Fruit fly (Drosophila melanogaster): Measurements from ENCODE around the gene RpS6.

The RpS6 gene

DNA sequence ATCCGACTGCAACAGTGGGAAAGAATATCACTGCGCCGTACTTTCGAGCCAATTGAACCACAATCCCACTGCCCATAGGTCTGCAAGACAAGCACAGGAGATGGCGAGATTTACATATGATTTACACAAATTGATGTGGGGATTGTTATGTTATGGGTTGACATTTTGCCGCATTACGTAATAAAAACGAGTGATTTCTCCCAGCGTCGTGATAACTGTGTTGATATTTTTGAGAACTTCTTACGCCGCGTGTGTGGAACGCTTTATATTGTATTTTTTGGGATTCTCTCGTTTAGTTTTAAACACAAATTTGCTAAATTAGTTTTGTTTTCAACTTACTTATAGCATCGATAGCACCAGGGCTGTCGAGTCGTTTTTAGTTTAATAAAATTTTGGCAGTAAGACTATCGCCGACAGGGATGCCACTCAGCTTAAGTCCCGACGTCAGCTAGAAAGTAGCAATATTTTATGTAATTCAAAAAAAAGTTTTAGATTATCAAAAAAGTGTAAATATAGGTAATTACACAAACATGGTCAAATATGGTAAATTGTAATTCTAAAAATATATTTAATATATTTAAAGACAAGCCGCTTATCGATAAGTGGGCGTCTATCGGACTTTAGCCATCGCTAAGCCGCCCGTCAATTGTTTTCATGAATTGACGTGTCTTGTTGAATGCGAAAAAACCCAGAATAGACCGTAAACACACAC is 7.6 kb downstream of the RpS6 start, which contains the start of the genes CG45089, ND-MNLL and p115 (continued):
- peak; percentile 35 for TF ChIP-seq Ssrp (tag; optimal IDR thresholded peaks at IDR 0.05)
- TF ChIP-seq btn (GFP tag; optimal IDR thresholded peaks at IDR 0.05) = no peak
- TF ChIP-seq CHES-1-like (GFP tag; optimal IDR thresholded peaks at IDR 0.05) = no peak
- peak; percentile 32; the same call in 1 of the 2 replicates for TF ChIP-seq CG11247 (GFP tag; IDR thresholded peaks at IDR 0.05)
- no peak for TF ChIP-seq CrebB (tag; optimal IDR thresholded peaks at IDR 0.05)
- no peak for TF ChIP-seq otp (GFP tag; IDR thresholded peaks at IDR 0.05)
- peak; percentile 51 for TF ChIP-seq CG18599 (GFP tag; optimal IDR thresholded peaks at IDR 0.05)
- TF ChIP-seq CG32532 (GFP tag; IDR thresholded peaks at IDR 0.05) = peak; percentile 43; the same call in 1 of the 2 replicates
- no peak for TF ChIP-seq CG31224 (GFP tag; IDR thresholded peaks at IDR 0.05)
- no peak for TF ChIP-seq bigmax (GFP tag; optimal IDR thresholded peaks at IDR 0.05)
- no peak for TF ChIP-seq CG10565 (GFP tag; optimal IDR thresholded peaks at IDR 0.05)
- TF ChIP-seq ash1 (GFP tag; optimal IDR thresholded peaks at IDR 0.05) = no peak
- TF ChIP-seq CG14050 (GFP tag; IDR thresholded peaks at IDR 0.05) = no peak
- TF ChIP-seq CG9932 (GFP tag; IDR thresholded peaks at IDR 0.05) = peak; percentile 84
- TF ChIP-seq CG6683 (GFP tag; optimal IDR thresholded peaks at IDR 0.05) = peak; percentile 0
- peak; percentile 73 for TF ChIP-seq sob (GFP tag; IDR thresholded peaks at IDR 0.05)
- no peak for TF ChIP-seq CG9876 (GFP tag; optimal IDR thresholded peaks at IDR 0.05)
- no peak for TF ChIP-seq CG10321 (GFP tag; IDR thresholded peaks at IDR 0.05)
- TF ChIP-seq D (optimal IDR thresholded peaks at IDR 0.05) = no peak
- TF ChIP-seq D (GFP tag; optimal IDR thresholded peaks at IDR 0.05) = no peak
- no peak for TF ChIP-seq CG11398 (GFP tag; optimal IDR thresholded peaks at IDR 0.05)
- peak; percentile 25; the same call in 1 of the 2 replicates for TF ChIP-seq CG9215 (GFP tag; IDR thresholded peaks at IDR 0.05)
- TF ChIP-seq CG2120 (GFP tag; optimal IDR thresholded peaks at IDR 0.05) = peak; percentile 71
- TF ChIP-seq Gsc (GFP tag; IDR thresholded peaks at IDR 0.05) = no peak
- TF ChIP-seq CG7372 (GFP tag; IDR thresholded peaks at IDR 0.05) = peak; percentile 60
- TF ChIP-seq CG1024 (GFP tag; IDR thresholded peaks at IDR 0.05) = 0 out of 2 replicates have a peak, but pooled peaks have one; percentile 31
- peak; percentile 15; the same call in 1 of the 2 replicates for TF ChIP-seq CG14441 (GFP tag; IDR thresholded peaks at IDR 0.05)
- peak; percentile 82 for TF ChIP-seq CG7928 (GFP tag; optimal IDR thresholded peaks at IDR 0.05)
- peak in 1 of 2 experiments; percentile 39 for TF ChIP-seq crp (GFP tag; optimal IDR thresholded peaks at IDR 0.05)
- TF ChIP-seq Hr3 (GFP tag; optimal IDR thresholded peaks at IDR 0.05) = peak; percentile 69
- no peak for TF ChIP-seq Hr39 (optimal IDR thresholded peaks at IDR 0.05)
- TF ChIP-seq CG12942 (GFP tag; optimal IDR thresholded peaks at IDR 0.05) = peak; percentile 48
- TF ChIP-seq CG3281 (GFP tag; optimal IDR thresholded peaks at IDR 0.05) = peak; percentile 53
- TF ChIP-seq zen2 (GFP tag; IDR thresholded peaks at IDR 0.05; ENCODE audit: partially characterized antibody) = no peak; the same call in 2 of the 3 replicates
- TF ChIP-seq CG7745 (tag; optimal IDR thresholded peaks at IDR 0.05) = no peak
- peak; percentile 45 for TF ChIP-seq HLH4C (GFP tag; IDR thresholded peaks at IDR 0.05; ENCODE audit: partially characterized antibody)
- TF ChIP-seq sqz (GFP tag; optimal IDR thresholded peaks at IDR 0.05) = no peak
- TF ChIP-seq NfI (GFP tag; optimal IDR thresholded peaks at IDR 0.05) = peak; percentile 43
- TF ChIP-seq h (optimal IDR thresholded peaks at IDR 0.05) = no peak
- TF ChIP-seq Trl (optimal IDR thresholded peaks at IDR 0.05) = no peak
- peak; percentile 20 for TF ChIP-seq Trl (GFP tag; optimal IDR thresholded peaks at IDR 0.05)
- TF ChIP-seq CG1792 (GFP tag; optimal IDR thresholded peaks at IDR 0.05) = no peak
- TF ChIP-seq sens-2 (GFP tag; IDR thresholded peaks at IDR 0.05) = no peak
- TF ChIP-seq hbn (GFP tag; IDR thresholded peaks at IDR 0.05; ENCODE audit: partially characterized antibody) = peak; percentile 54
- TF ChIP-seq CG1603 (tag; optimal IDR thresholded peaks at IDR 0.05) = peak; percentile 27
- TF ChIP-seq CG15269 (tag; optimal IDR thresholded peaks at IDR 0.05) = peak; percentile 62
- no peak for TF ChIP-seq kah (GFP tag; optimal IDR thresholded peaks at IDR 0.05)
- peak; percentile 59 for TF ChIP-seq pzg (GFP tag; optimal IDR thresholded peaks at IDR 0.05)
- peak in 1 of 2 experiments; percentile 98 for TF ChIP-seq Pdp1 (GFP tag; optimal IDR thresholded peaks at IDR 0.05)
- TF ChIP-seq lola (GFP tag; optimal IDR thresholded peaks at IDR 0.05) = peak in 1 of 3 experiments; percentile 58

All from whole organism, embryonic.